Worm (Caenorhabditis elegans): ENCODE data around the gene nlp-23.

DNA sequence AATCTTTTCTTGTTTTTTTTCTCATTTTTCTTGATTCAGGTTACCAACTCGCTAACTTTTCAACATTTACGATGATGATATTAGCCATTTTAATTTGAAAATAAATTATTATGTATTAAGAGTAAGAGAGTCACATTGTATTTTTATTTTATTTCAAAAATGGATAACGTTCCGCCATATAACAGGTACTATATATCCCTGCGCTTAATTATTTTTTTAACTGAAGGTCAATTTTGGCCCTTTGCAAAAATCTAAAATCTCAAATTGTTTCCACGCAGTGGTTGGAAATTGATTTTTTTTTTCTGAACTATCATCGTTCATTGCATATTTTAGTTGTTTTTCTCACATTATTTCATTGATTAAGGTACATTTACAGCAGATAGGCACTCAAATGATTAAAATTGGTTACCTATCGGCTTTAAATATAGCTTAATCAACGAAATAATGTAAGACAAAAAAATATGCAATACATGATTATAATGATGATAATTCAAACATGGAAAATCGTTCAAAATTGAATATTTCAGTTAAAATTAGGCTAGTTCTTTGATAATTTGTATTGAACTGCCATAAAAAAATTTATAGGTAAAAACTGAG lies 22.0 kb upstream of the nlp-23 start:
- TF ChIP-seq ama-1 (optimal IDR thresholded peaks at IDR 0.05) (no peak), sox-4 (tag; optimal IDR thresholded peaks at IDR 0.05) (peak; percentile 88)

All from whole organism, L1 larva.